Fruit fly (Drosophila melanogaster): ENCODE measurements around the gene Cyp4ae1.

Gene Cyp4ae1

dm6 chrX:2146574-2146973 lies 32.2 kb upstream of the Cyp4ae1 start (continued):
- TF ChIP-seq CG15696 (tag; optimal IDR thresholded peaks at IDR 0.05) (peak; percentile 26), B-H1 (GFP tag; IDR thresholded peaks at IDR 0.05) (no peak), Sox102F (GFP tag; optimal IDR thresholded peaks at IDR 0.05) (no peak), CG4404 (GFP tag; IDR thresholded peaks at IDR 0.05) (0 out of 2 replicates have a peak, but pooled peaks have one; percentile 6), CG9932 (GFP tag; IDR thresholded peaks at IDR 0.05) (no peak), CG13424 (tag; optimal IDR thresholded peaks at IDR 0.05) (no peak), CG10321 (GFP tag; IDR thresholded peaks at IDR 0.05) (no peak), CG2199 (GFP tag; IDR thresholded peaks at IDR 0.05) (no peak), prd (optimal IDR thresholded peaks at IDR 0.05) (no peak), prd (GFP tag; IDR thresholded peaks at IDR 0.05) (no peak; the same call in 2 of the 3 replicates), Antp (GFP tag; optimal IDR thresholded peaks at IDR 0.05) (peak; percentile 16), CG16813 (GFP tag; IDR thresholded peaks at IDR 0.05; ENCODE audit: partially characterized antibody) (no peak), Ptx1 (GFP tag; IDR thresholded peaks at IDR 0.05) (peak; percentile 30; the same call in 1 of the 2 replicates), ranshi (GFP tag; IDR thresholded peaks at IDR 0.05) (peak; percentile 22; the same call in 1 of the 2 replicates), gem (tag; optimal IDR thresholded peaks at IDR 0.05) (peak; percentile 20), CG3281 (GFP tag; optimal IDR thresholded peaks at IDR 0.05) (no peak), rib (GFP tag; IDR thresholded peaks at IDR 0.05) (no peak), CG3065 (GFP tag; optimal IDR thresholded peaks at IDR 0.05) (no peak), trem (tag; optimal IDR thresholded peaks at IDR 0.05) (no peak), CG14014 (GFP tag; IDR thresholded peaks at IDR 0.05) (0 out of 2 replicates have a peak, but pooled peaks have one; percentile 7), hb (GFP tag; IDR thresholded peaks at IDR 0.05; ENCODE audit: partially characterized antibody) (no peak), CG33213 (GFP tag; optimal IDR thresholded peaks at IDR 0.05) (no peak), CG18599 (GFP tag; optimal IDR thresholded peaks at IDR 0.05) (peak; percentile 37), crol (GFP tag; IDR thresholded peaks at IDR 0.05) (no peak), CG9727 (GFP tag; optimal IDR thresholded peaks at IDR 0.05) (no peak), CG17829 (tag; optimal IDR thresholded peaks at IDR 0.05) (no peak), CG7556 (GFP tag; optimal IDR thresholded peaks at IDR 0.05) (no peak), Dbx (GFP tag; IDR thresholded peaks at IDR 0.05) (no peak), CG15073 (GFP tag; optimal IDR thresholded peaks at IDR 0.05) (peak; percentile 81), CG18476 (GFP tag; optimal IDR thresholded peaks at IDR 0.05) (no peak), CG8290 (GFP tag; optimal IDR thresholded peaks at IDR 0.05) (no peak), CG8290 (tag; optimal IDR thresholded peaks at IDR 0.05) (peak in 1 of 2 experiments; percentile 58), tna (GFP tag; IDR thresholded peaks at IDR 0.05; ENCODE audit: partially characterized antibody) (no peak), Hr39 (optimal IDR thresholded peaks at IDR 0.05) (no peak), CG18262 (tag; optimal IDR thresholded peaks at IDR 0.05) (no peak), Ssrp (tag; optimal IDR thresholded peaks at IDR 0.05) (no peak), CG5180 (GFP tag; optimal IDR thresholded peaks at IDR 0.05) (no peak), CG32532 (GFP tag; IDR thresholded peaks at IDR 0.05) (peak; percentile 11; the same call in 1 of the 2 replicates), sisA (GFP tag; IDR thresholded peaks at IDR 0.05) (no peak), CG11696 (GFP tag; IDR thresholded peaks at IDR 0.05) (peak; percentile 82), slbo (GFP tag; IDR thresholded peaks at IDR 0.05) (0 out of 2 replicates have a peak, but pooled peaks have one; percentile 15), CG16863 (GFP tag; optimal IDR thresholded peaks at IDR 0.05) (no peak), bbx (GFP tag; IDR thresholded peaks at IDR 0.05; ENCODE audit: partially characterized antibody) (no peak), sens (GFP tag) (peak; percentile 39), Fer3 (tag; optimal IDR thresholded peaks at IDR 0.05) (peak; percentile 10), CG11723 (GFP tag; optimal IDR thresholded peaks at IDR 0.05) (no peak), Max (GFP tag; optimal IDR thresholded peaks at IDR 0.05) (no peak), vvl (GFP tag; IDR thresholded peaks at IDR 0.05) (peak; percentile 17; the same call in 1 of the 2 replicates), tx (GFP tag; optimal IDR thresholded peaks at IDR 0.05) (no peak), CG9609 (GFP tag; optimal IDR thresholded peaks at IDR 0.05) (no peak), mam (GFP tag; optimal IDR thresholded peaks at IDR 0.05) (no peak)
